Worm (Caenorhabditis elegans) whole organism, L4 larva: ENCODE measurements around the gene lnkn-1.

Experiments used
- F26F4.8 ChIP-seq: fragments of 200-800 bp; sonication (Bioruptor generic); conservative IDR thresholded peaks from 2 replicates; pipeline ENCODE4 v1.3.6; 2022; ENCODE audit warnings: missing genetic modification characterization, missing compliant biosample characterization
- F37D6.2 ChIP-seq: sonication (generic microtip); optimal IDR thresholded peaks from 2 replicates; lab custom pipeline; 2016; ENCODE audit warnings: mild to moderate bottlenecking, missing genetic modification characterization, missing compliant biosample characterization
- F44E2.7 ChIP-seq: fragments of 200-800 bp; sonication (Bioruptor generic); IDR thresholded peaks from 2 replicates; pipeline ENCODE4 v2.1.2; 2022; ENCODE audit warnings: missing genetic modification characterization, missing compliant biosample characterization
- F49E8.2 ChIP-seq: sonication (generic microtip); optimal IDR thresholded peaks from 2 replicates; lab custom pipeline; 2016; ENCODE audit warnings: missing compliant biosample characterization, mild to moderate bottlenecking, missing genetic modification characterization, borderline replicate concordance
- R02D3.7 ChIP-seq: fragments of 150-350 bp; sonication (generic microtip); optimal IDR thresholded peaks from 3 replicates; lab custom pipeline; 2014; ENCODE audit warnings: missing biosample characterization, missing genetic modification characterization
- Y105C5A.15 ChIP-seq: fragments of 200-800 bp; sonication (Bioruptor generic); IDR thresholded peaks from 2 replicates; pipeline ENCODE4 v1.3.6; 2022; ENCODE audit warnings: missing genetic modification characterization, missing compliant biosample characterization
- Y75B8A.6 ChIP-seq: fragments of 200-800 bp; sonication (Bioruptor generic); IDR thresholded peaks from 2 replicates; pipeline ENCODE4 v1.3.6; 2022; ENCODE audit warnings: missing genetic modification reagents, missing genetic modification characterization, missing compliant biosample characterization
- ZK337.2 ChIP-seq: fragments of 200-800 bp; sonication (Bioruptor generic); IDR thresholded peaks from 2 replicates; pipeline ENCODE4 v1.3.6; 2022; ENCODE audit warnings: missing genetic modification reagents, missing genetic modification characterization, missing compliant biosample characterization
- aha-1 ChIP-seq: fragments of 150-350 bp; peaks from one replicate; lab custom pipeline; 2014; ENCODE audit warnings: missing biosample characterization, missing genetic modification characterization
- aly-2 ChIP-seq: sonication (generic microtip); optimal IDR thresholded peaks from 2 replicates; lab custom pipeline; 2018; ENCODE audit warnings: missing biosample characterization, missing genetic modification characterization
- ama-1 ChIP-seq: fragments of 150-350 bp; optimal IDR thresholded peaks from 2 replicates; lab custom pipeline; 2014; ENCODE audit warnings: inconsistent platforms, mixed read lengths
- attf-4 ChIP-seq: sonication (generic microtip); optimal IDR thresholded peaks from 3 replicates; lab custom pipeline; 2017; ENCODE audit warnings: missing biosample characterization, missing genetic modification characterization
- ceh-20 ChIP-seq: fragments of 200-800 bp; sonication (Bioruptor generic); IDR thresholded peaks from 2 replicates; pipeline ENCODE4 v1.3.6; 2022; ENCODE audit warnings: missing genetic modification reagents, missing genetic modification characterization, missing compliant biosample characterization
- ceh-32 ChIP-seq: sonication (generic microtip); optimal IDR thresholded peaks from 2 replicates; lab custom pipeline; 2016; ENCODE audit warnings: mild to moderate bottlenecking, missing genetic modification characterization, missing compliant biosample characterization; ENCODE audit not compliant: poor library complexity
- ceh-44 ChIP-seq: fragments of 200-800 bp; sonication (Bioruptor generic); IDR thresholded peaks from 2 replicates; pipeline ENCODE4 v1.3.6; 2022; ENCODE audit warnings: missing genetic modification reagents, missing genetic modification characterization, missing compliant biosample characterization
- ces-1 ChIP-seq: fragments of 150-350 bp; sonication (generic microtip); optimal IDR thresholded peaks from 4 replicates; lab custom pipeline; 2014; ENCODE audit warnings: missing biosample characterization, missing genetic modification reagents, missing genetic modification characterization
- ctbp-1 ChIP-seq: fragments of 200-800 bp; sonication (Bioruptor generic); IDR thresholded peaks from 2 replicates; pipeline ENCODE4 v1.3.6; 2022; ENCODE audit warnings: missing genetic modification reagents, missing genetic modification characterization, missing compliant biosample characterization
- daf-12 ChIP-seq: fragments of 150-350 bp; optimal IDR thresholded peaks from 2 replicates; lab custom pipeline; 2014; ENCODE audit warnings: missing biosample characterization, missing genetic modification reagents, missing genetic modification characterization
- daf-16 ChIP-seq, 3 experiments: sonication (generic microtip); optimal IDR thresholded peaks; 2 replicates each; lab custom pipeline; 2016 to 2017; ENCODE audit warnings: missing genetic modification characterization in 3 of 3, missing genetic modification reagents in 3 of 3, mild to moderate bottlenecking in 2 of 3, missing compliant biosample characterization in 2 of 3, missing biosample characterization in 1 of 3, moderate library complexity in 1 of 3
- daf-8 ChIP-seq: fragments of 200-800 bp; sonication (Bioruptor generic); IDR thresholded peaks from 2 replicates; pipeline ENCODE4 v1.3.6; 2022; ENCODE audit warnings: missing genetic modification characterization, missing compliant biosample characterization
- dmd-8 ChIP-seq: fragments of 200-800 bp; sonication (Bioruptor generic); IDR thresholded peaks from 2 replicates; pipeline ENCODE4 v1.3.6; 2022; ENCODE audit warnings: missing genetic modification characterization, missing compliant biosample characterization
- dpl-1 ChIP-seq: fragments of 150-350 bp; optimal IDR thresholded peaks from 2 replicates; lab custom pipeline; 2014; ENCODE audit warnings: missing biosample characterization, missing genetic modification reagents, missing genetic modification characterization
- duxl-1 ChIP-seq: sonication (generic microtip); optimal IDR thresholded peaks from 2 replicates; lab custom pipeline; 2016; ENCODE audit warnings: mild to moderate bottlenecking, missing genetic modification characterization, moderate library complexity, missing compliant biosample characterization; ENCODE audit not compliant: poor library complexity
- fkh-10 ChIP-seq: fragments of 150-350 bp; optimal IDR thresholded peaks from 2 replicates; lab custom pipeline; 2014; ENCODE audit warnings: missing biosample characterization, missing genetic modification reagents, missing genetic modification characterization
- hlh-11 ChIP-seq: fragments of 200-800 bp; sonication (Bioruptor generic); optimal IDR thresholded peaks from 2 replicates; lab custom pipeline; 2018; ENCODE audit warnings: mild to moderate bottlenecking, missing genetic modification characterization, missing compliant biosample characterization
- hlh-30 ChIP-seq: sonication (generic microtip); optimal IDR thresholded peaks from 2 replicates; lab custom pipeline; 2017; ENCODE audit warnings: antibody characterized with exemption, mild to moderate bottlenecking, missing genetic modification characterization, missing compliant biosample characterization; ENCODE audit not compliant: insufficient read depth
- hmg-1.1 ChIP-seq: fragments of 200-800 bp; sonication (Bioruptor generic); IDR thresholded peaks from 2 replicates; pipeline ENCODE4 v1.3.6; 2022; ENCODE audit warnings: missing genetic modification reagents, missing genetic modification characterization, missing compliant biosample characterization
- lin-13 ChIP-seq: fragments of 150-350 bp; optimal IDR thresholded peaks from 2 replicates; lab custom pipeline; 2014; ENCODE audit warnings: missing biosample characterization, missing genetic modification reagents, missing genetic modification characterization
- lin-38 ChIP-seq: fragments of 200-800 bp; sonication (Bioruptor generic); IDR thresholded peaks from 2 replicates; pipeline ENCODE4 v1.3.6; 2022; ENCODE audit warnings: missing genetic modification reagents, missing genetic modification characterization, missing compliant biosample characterization
- lin-39 ChIP-seq: fragments of 150-350 bp; optimal IDR thresholded peaks from 2 replicates; lab custom pipeline; 2014; ENCODE audit warnings: missing biosample characterization, missing genetic modification reagents, missing genetic modification characterization
- madf-5 ChIP-seq, 2 experiments: fragments of 200-800 bp; sonication (Bioruptor generic); IDR thresholded peaks; 2 replicates each; pipeline ENCODE4 v1.3.6; 2022; ENCODE audit warnings: missing compliant biosample characterization in 2 of 2, missing genetic modification characterization in 2 of 2
- mdl-1 ChIP-seq, 2 experiments: fragments of 150-350 bp in 1 of 2; sonication (generic microtip) in 1 of 2; optimal IDR thresholded peaks; 2 replicates each; lab custom pipeline; 2014 to 2017; ENCODE audit warnings: missing biosample characterization in 2 of 2, missing genetic modification characterization in 2 of 2
- mdt-29 ChIP-seq: fragments of 200-800 bp; sonication (Bioruptor generic); IDR thresholded peaks from 2 replicates; pipeline ENCODE4 v1.3.6; 2022; ENCODE audit warnings: missing genetic modification reagents, missing genetic modification characterization, missing compliant biosample characterization
- mes-2 ChIP-seq: sonication (generic microtip); optimal IDR thresholded peaks from 2 replicates; lab custom pipeline; 2016; ENCODE audit warnings: missing genotype, mild to moderate bottlenecking, missing genetic modification characterization, missing compliant biosample characterization; ENCODE audit not compliant: poor library complexity, severe bottlenecking
- nhr-10 ChIP-seq: fragments of 150-350 bp; optimal IDR thresholded peaks from 2 replicates; lab custom pipeline; 2014; ENCODE audit warnings: missing biosample characterization, missing genetic modification characterization
- nhr-111 ChIP-seq: fragments of 200-800 bp; sonication (Bioruptor generic); optimal IDR thresholded peaks from 2 replicates; lab custom pipeline; 2018; ENCODE audit warnings: mild to moderate bottlenecking, missing genetic modification characterization, missing compliant biosample characterization
- nhr-25 ChIP-seq: sonication (generic microtip); optimal IDR thresholded peaks from 2 replicates; lab custom pipeline; 2017; ENCODE audit warnings: missing genetic modification characterization, mild to moderate bottlenecking, missing compliant biosample characterization, antibody characterized with exemption, moderate library complexity, borderline replicate concordance; ENCODE audit not compliant: insufficient read depth
- nhr-41 ChIP-seq: fragments of 200-800 bp; sonication (Bioruptor generic); IDR thresholded peaks from 2 replicates; pipeline ENCODE4 v1.3.6; 2022; ENCODE audit warnings: missing genetic modification reagents, missing genetic modification characterization, missing compliant biosample characterization
- nhr-42 ChIP-seq: fragments of 200-800 bp; sonication (Bioruptor generic); IDR thresholded peaks from 2 replicates; pipeline ENCODE4 v1.3.6; 2022; ENCODE audit warnings: missing genetic modification characterization, missing compliant biosample characterization
- nhr-76 ChIP-seq: fragments of 150-350 bp; optimal IDR thresholded peaks from 2 replicates; lab custom pipeline; 2014; ENCODE audit warnings: missing biosample characterization, missing genetic modification characterization
- nhr-77 ChIP-seq: fragments of 150-350 bp; optimal IDR thresholded peaks from 2 replicates; lab custom pipeline; 2014; ENCODE audit warnings: missing biosample characterization, missing genetic modification characterization
- pha-4 ChIP-seq, 2 experiments: fragments of 150-350 bp in 1 of 2; fragments of 200-800 bp in 1 of 2; sonication (Bioruptor generic) in 1 of 2; IDR thresholded peaks in 1 of 2; optimal IDR thresholded peaks in 1 of 2; 2 replicates each; pipeline versions ENCODE4 v1.3.6 to Lab custom; 2014 to 2022; ENCODE audit warnings: missing genetic modification characterization in 2 of 2, missing genetic modification reagents in 2 of 2, missing biosample characterization in 1 of 2, missing compliant biosample characterization in 1 of 2
- pqm-1 ChIP-seq: sonication (generic microtip); optimal IDR thresholded peaks from 2 replicates; lab custom pipeline; 2017; ENCODE audit warnings: missing biosample characterization, missing genetic modification characterization
- set-16 ChIP-seq: fragments of 200-800 bp; sonication (Bioruptor generic); IDR thresholded peaks from 2 replicates; pipeline ENCODE4 v1.3.6; 2022; ENCODE audit warnings: missing genetic modification reagents, missing genetic modification characterization, missing compliant biosample characterization
- spr-1 ChIP-seq: sonication (generic microtip); optimal IDR thresholded peaks from 2 replicates; lab custom pipeline; 2016; ENCODE audit warnings: mild to moderate bottlenecking, missing genetic modification characterization, missing compliant biosample characterization
- spr-3 ChIP-seq: fragments of 200-800 bp; sonication (Bioruptor generic); optimal IDR thresholded peaks from 2 replicates; lab custom pipeline; 2018; ENCODE audit warnings: mild to moderate bottlenecking, missing genetic modification characterization, missing compliant biosample characterization
- tag-97 ChIP-seq: fragments of 200-800 bp; sonication (Bioruptor generic); IDR thresholded peaks from 2 replicates; pipeline ENCODE4 v1.3.6; 2022; ENCODE audit warnings: missing genetic modification characterization, missing compliant biosample characterization
- tra-1 ChIP-seq: fragments of 200-800 bp; sonication (Bioruptor generic); IDR thresholded peaks from 2 replicates; pipeline ENCODE4 v1.3.6; 2022; ENCODE audit warnings: missing genetic modification reagents, missing genetic modification characterization, missing compliant biosample characterization
- ztf-11 ChIP-seq: fragments of 150-350 bp; optimal IDR thresholded peaks from 2 replicates; lab custom pipeline; 2014; ENCODE audit warnings: missing biosample characterization, missing genetic modification characterization

Gene lnkn-1

ce11 chrIII:8873990-8874668 is 15.9 kb upstream of the lnkn-1 start (continued):
- TF ChIP-seq nhr-42 (no peak), mdt-29 (GFP tag; lab: Robert Waterston, UW) (no peak), aly-2 (tag; lab: Kevin White, UChicago) (no peak), daf-12 (no peak), madf-5 (GFP tag; IDR thresholded peaks at IDR 0.05; lab: Robert Waterston, UW) (no peak), nhr-76 (tag; lab: Kevin White, UChicago) (no peak), dpl-1 (peak; percentile 26), duxl-1 (tag; lab: Kevin White, UChicago) (no peak), hmg-1.1 (GFP tag; lab: Robert Waterston, UW) (peak; percentile 86), hlh-11 (tag; lab: Kevin White, UChicago) (peak; percentile 82), lin-38 (GFP tag; lab: Robert Waterston, UW) (0 out of 2 replicates have a peak, but pooled peaks have one; percentile 49), pqm-1 (no peak), attf-4 (no peak), F44E2.7 (GFP tag; lab: Robert Waterston, UW) (no peak), Y105C5A.15 (GFP tag; lab: Robert Waterston, UW) (no peak), pha-4 (GFP tag; IDR thresholded peaks at IDR 0.05; lab: Robert Waterston, UW) (no peak), pha-4 (tag; optimal IDR thresholded peaks at IDR 0.05; lab: Kevin White, UChicago) (no peak), tra-1 (GFP tag; lab: Robert Waterston, UW) (0 out of 2 replicates have a peak, but pooled peaks have one; percentile 5), nhr-77 (tag; lab: Kevin White, UChicago) (no peak), fkh-10 (GFP tag; lab: Kevin White, UChicago) (peak; percentile 61), mdl-1 (tag; optimal IDR thresholded peaks at IDR 0.05; lab: Kevin White, UChicago) (peak in 1 of 2 experiments; percentile 72), ceh-32 (no peak), aha-1 (tag; lab: Kevin White, UChicago) (peak; percentile 98), nhr-41 (GFP tag; lab: Robert Waterston, UW) (no peak), lin-13 (GFP tag; lab: Kevin White, UChicago) (peak; percentile 43), F49E8.2 (tag; lab: Kevin White, UChicago) (no peak), R02D3.7 (tag; lab: Kevin White, UChicago) (no peak), ztf-11 (tag; lab: Kevin White, UChicago) (peak; percentile 24), nhr-25 (tag; lab: Kevin White, UChicago) (peak; percentile 12), ceh-44 (no peak), ama-1 (peak; percentile 94), ceh-20 (GFP tag; lab: Robert Waterston, UW) (peak; percentile 63; the same call in 1 of the 2 replicates), nhr-111 (GFP tag; lab: Kevin White, UChicago) (peak; percentile 32), tag-97 (no peak), spr-1 (tag; lab: Kevin White, UChicago) (no peak), set-16 (GFP tag; lab: Robert Waterston, UW) (peak; percentile 82), daf-8 (no peak), spr-3 (GFP tag; lab: Kevin White, UChicago) (no peak), Y75B8A.6 (GFP tag; lab: Robert Waterston, UW) (no peak), daf-16 (GFP tag; optimal IDR thresholded peaks at IDR 0.05; lab: Kevin White, UChicago) (peak in 1 of 2 experiments; percentile 62), daf-16 (tag; optimal IDR thresholded peaks at IDR 0.05; lab: Kevin White, UChicago) (no peak), ZK337.2 (GFP tag; lab: Robert Waterston, UW) (no peak), F37D6.2 (tag; lab: Kevin White, UChicago) (peak; percentile 81), F26F4.8 (GFP tag; lab: Robert Waterston, UW) (no peak), lin-39 (tag; lab: Kevin White, UChicago) (no peak), dmd-8 (GFP tag; lab: Robert Waterston, UW) (no peak), ces-1 (GFP tag; lab: Kevin White, UChicago) (no peak), hlh-30 (tag; lab: Kevin White, UChicago) (peak; percentile 56), nhr-10 (tag; lab: Kevin White, UChicago) (no peak), mes-2 (tag; lab: Kevin White, UChicago) (peak; percentile 60), ctbp-1 (peak; percentile 89; the same call in 1 of the 2 replicates)
